Worm (Caenorhabditis elegans): ENCODE data around the gene C33B4.5.

DNA sequence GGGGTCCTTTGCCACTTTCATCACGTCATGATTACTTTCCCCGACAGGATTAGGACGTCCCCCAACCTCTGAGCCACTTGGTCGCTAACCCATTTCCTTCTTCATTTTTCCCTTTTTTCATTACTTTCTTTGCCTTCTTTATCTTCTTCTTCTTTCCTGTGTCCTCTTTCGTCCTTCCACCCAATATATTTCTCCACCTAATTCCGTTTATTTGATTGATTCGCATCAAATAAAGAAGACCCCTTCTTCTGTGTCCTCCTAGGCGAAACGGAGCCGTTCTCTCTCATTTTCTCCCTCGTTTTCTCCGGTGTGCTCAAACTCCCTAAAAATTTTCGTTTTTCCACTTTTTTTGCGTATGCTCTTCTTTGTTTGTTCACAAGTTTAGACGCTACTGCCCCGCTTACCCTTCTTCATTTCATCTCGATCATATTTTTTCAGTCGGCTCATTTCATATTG lies 26.6 kb downstream of the C33B4.5 start, which contains the start of gene C05D12.7:
- no peak for TF ChIP-seq ceh-27 (GFP tag; optimal IDR thresholded peaks at IDR 0.05)
- no peak for TF ChIP-seq tlf-1 (GFP tag; optimal IDR thresholded peaks at IDR 0.05)
- no peak for TF ChIP-seq attf-5 (GFP tag; optimal IDR thresholded peaks at IDR 0.05)
- TF ChIP-seq lin-35 (GFP tag; optimal IDR thresholded peaks at IDR 0.05), result no peak
- no peak for TF ChIP-seq hlh-12 (tag; optimal IDR thresholded peaks at IDR 0.05)
- TF ChIP-seq hsf-1 (GFP tag; IDR thresholded peaks at IDR 0.05), result no peak
- TF ChIP-seq nfyb-1 (GFP tag; IDR thresholded peaks at IDR 0.05), result no peak
- TF ChIP-seq sea-2 (GFP tag; IDR thresholded peaks at IDR 0.05), result no peak
- no peak for TF ChIP-seq repo-1 (tag; optimal IDR thresholded peaks at IDR 0.05)
- TF ChIP-seq egl-18 (GFP tag; IDR thresholded peaks at IDR 0.05), result no peak
- no peak for TF ChIP-seq unc-62 (GFP tag; optimal IDR thresholded peaks at IDR 0.05)

Data from whole organism, young adult.